Worm (Caenorhabditis elegans) whole organism, L2 larva: Measurements from ENCODE around the gene C06A1.6.

Experiments used
- ama-1 ChIP-seq: fragments of 150-350 bp; optimal IDR thresholded peaks from 2 replicates; lab custom pipeline; 2018; ENCODE audit warnings: inconsistent platforms
- lin-13 ChIP-seq: fragments of 150-350 bp; optimal IDR thresholded peaks from 2 replicates; lab custom pipeline; 2014; ENCODE audit warnings: missing biosample characterization, missing genetic modification reagents, missing genetic modification characterization
- lin-39 ChIP-seq: fragments of 150-350 bp; optimal IDR thresholded peaks from 2 replicates; lab custom pipeline; 2014; ENCODE audit warnings: missing biosample characterization, missing genetic modification reagents, missing genetic modification characterization
- snpc-4 ChIP-seq: fragments of 150-350 bp; optimal IDR thresholded peaks from 2 replicates; lab custom pipeline; 2014; ENCODE audit warnings: missing biosample characterization, missing genetic modification characterization
- ztf-1 ChIP-seq: fragments of 200-800 bp; sonication (Bioruptor generic); conservative IDR thresholded peaks from 2 replicates; pipeline ENCODE4 v1.3.6; 2022; ENCODE audit warnings: missing genetic modification characterization, missing compliant biosample characterization

DNA sequence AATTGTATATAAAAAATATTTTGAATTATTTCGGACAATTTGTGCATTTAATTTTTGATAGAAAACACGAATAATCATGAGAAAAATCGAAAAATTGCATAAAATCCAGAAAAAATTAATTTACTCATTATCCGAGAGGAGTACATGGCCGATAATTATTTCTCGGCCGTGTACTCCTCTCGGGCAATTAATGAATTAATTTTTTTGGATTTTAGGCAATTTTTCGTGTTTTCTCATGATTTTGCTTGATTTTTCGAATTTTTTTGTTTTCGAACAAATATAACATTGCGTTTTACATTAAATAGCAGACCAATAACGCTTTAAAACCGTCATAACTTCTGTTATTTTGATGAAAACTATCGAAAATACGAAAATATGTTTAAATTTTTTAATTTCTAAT, 26.5 kb downstream of the C06A1.6 start:
- no peak for TF ChIP-seq lin-39
- no peak for TF ChIP-seq ama-1 (lab: Kevin White, UChicago)
- no peak for TF ChIP-seq ztf-1
- peak; percentile 13 for TF ChIP-seq lin-13 (GFP tag; lab: Kevin White, UChicago)
- TF ChIP-seq snpc-4 (tag; lab: Kevin White, UChicago) = no peak
